Worm (Caenorhabditis elegans): ENCODE results near the gene mnat-1.

mnat-1 gene

ce11 chrII:2454822-2455221 is 23.6 kb downstream of the mnat-1 start (continued):
- 0 out of 2 replicates have a peak, but pooled peaks have one; percentile 20 for TF ChIP-seq F44E2.7 (GFP tag; IDR thresholded peaks at IDR 0.05)
- TF ChIP-seq ztf-11 (tag; optimal IDR thresholded peaks at IDR 0.05), result no peak
- TF ChIP-seq aha-1 (tag), result no peak
- no peak; the same call in 1 of the 2 replicates for TF ChIP-seq set-16 (GFP tag; IDR thresholded peaks at IDR 0.05)
- TF ChIP-seq saeg-2 (GFP tag; IDR thresholded peaks at IDR 0.05), result no peak
- TF ChIP-seq ceh-44 (GFP tag; IDR thresholded peaks at IDR 0.05), result no peak
- no peak for TF ChIP-seq lin-39 (tag; optimal IDR thresholded peaks at IDR 0.05)
- TF ChIP-seq cey-2 (tag; optimal IDR thresholded peaks at IDR 0.05; ENCODE audit: borderline replicate concordance, insufficient read depth), result no peak
- no peak for TF ChIP-seq gei-8 (GFP tag; optimal IDR thresholded peaks at IDR 0.05)
- TF ChIP-seq nhr-28 (tag; optimal IDR thresholded peaks at IDR 0.05), result peak; percentile 87
- no peak for TF ChIP-seq F49E8.2 (tag; optimal IDR thresholded peaks at IDR 0.05; ENCODE audit: borderline replicate concordance)
- no peak for TF ChIP-seq php-3 (GFP tag; IDR thresholded peaks at IDR 0.05)
- TF ChIP-seq ceh-82 (tag; optimal IDR thresholded peaks at IDR 0.05), result no peak
- TF ChIP-seq hlh-30 (tag; optimal IDR thresholded peaks at IDR 0.05; ENCODE audit: insufficient read depth), result peak; percentile 53
- no peak; the same call in 1 of the 2 replicates for TF ChIP-seq hmg-1.1 (GFP tag; IDR thresholded peaks at IDR 0.05)
- TF ChIP-seq zip-2 (tag; optimal IDR thresholded peaks at IDR 0.05), result no peak
- no peak for TF ChIP-seq ces-1 (GFP tag; optimal IDR thresholded peaks at IDR 0.05)
- TF ChIP-seq dmd-6 (GFP tag; IDR thresholded peaks at IDR 0.05), result peak; percentile 64
- no peak for TF ChIP-seq sdz-12 (GFP tag; optimal IDR thresholded peaks at IDR 0.05)
- TF ChIP-seq egl-27 (tag; optimal IDR thresholded peaks at IDR 0.05), result no peak
- TF ChIP-seq Y5F2A.4 (GFP tag; optimal IDR thresholded peaks at IDR 0.05), result no peak
- TF ChIP-seq unc-39 (tag; optimal IDR thresholded peaks at IDR 0.05), result no peak
- TF ChIP-seq ceh-62 (tag; optimal IDR thresholded peaks at IDR 0.05), result no peak
- no peak for TF ChIP-seq T20F7.1 (GFP tag; optimal IDR thresholded peaks at IDR 0.05)
- TF ChIP-seq F37D6.2 (tag; optimal IDR thresholded peaks at IDR 0.05), result no peak
- no peak for TF ChIP-seq duxl-1 (tag; optimal IDR thresholded peaks at IDR 0.05; ENCODE audit: poor library complexity)
- no peak for TF ChIP-seq hif-1 (tag; optimal IDR thresholded peaks at IDR 0.05)
- TF ChIP-seq daf-19 (GFP tag; conservative IDR thresholded peaks at IDR 0.05), result no peak
- no peak for TF ChIP-seq dmd-8 (GFP tag; IDR thresholded peaks at IDR 0.05)
- TF ChIP-seq tag-97 (GFP tag; IDR thresholded peaks at IDR 0.05), result no peak
- TF ChIP-seq ZK337.2 (GFP tag; IDR thresholded peaks at IDR 0.05), result no peak
- no peak for TF ChIP-seq ama-1 (optimal IDR thresholded peaks at IDR 0.05)
- peak; percentile 28 for TF ChIP-seq mxl-3 (GFP tag; optimal IDR thresholded peaks at IDR 0.05)
- TF ChIP-seq mdt-29 (GFP tag; IDR thresholded peaks at IDR 0.05), result no peak
- TF ChIP-seq nhr-41 (GFP tag; IDR thresholded peaks at IDR 0.05), result peak; percentile 47; the same call in 1 of the 2 replicates
- no peak for TF ChIP-seq rbr-2 (tag; optimal IDR thresholded peaks at IDR 0.05)
- TF ChIP-seq ztf-7 (tag; optimal IDR thresholded peaks at IDR 0.05), result no peak
- peak; percentile 62 for TF ChIP-seq dve-1 (tag; optimal IDR thresholded peaks at IDR 0.05; ENCODE audit: insufficient read depth)
- peak; percentile 72 for TF ChIP-seq pqm-1 (tag; optimal IDR thresholded peaks at IDR 0.05)
- TF ChIP-seq lin-13 (GFP tag; optimal IDR thresholded peaks at IDR 0.05), result no peak
- TF ChIP-seq lin-38 (GFP tag; IDR thresholded peaks at IDR 0.05), result no peak
- TF ChIP-seq F26F4.8 (GFP tag; conservative IDR thresholded peaks at IDR 0.05), result no peak
- peak; percentile 12 for TF ChIP-seq mes-2 (tag; optimal IDR thresholded peaks at IDR 0.05; ENCODE audit: poor library complexity, severe bottlenecking)
- TF ChIP-seq tra-1 (GFP tag; IDR thresholded peaks at IDR 0.05), result no peak
- no peak for TF ChIP-seq daf-16 (GFP tag; optimal IDR thresholded peaks at IDR 0.05)
- TF ChIP-seq daf-16 (tag; optimal IDR thresholded peaks at IDR 0.05), result peak; percentile 77
- TF ChIP-seq nhr-237 (tag; optimal IDR thresholded peaks at IDR 0.05), result no peak
- no peak for TF ChIP-seq zfp-2 (tag; optimal IDR thresholded peaks at IDR 0.05)
- peak; percentile 9 for TF ChIP-seq dpl-1 (GFP tag; optimal IDR thresholded peaks at IDR 0.05)
- TF ChIP-seq nhr-76 (tag; optimal IDR thresholded peaks at IDR 0.05), result no peak
- TF ChIP-seq snpc-4 (tag; optimal IDR thresholded peaks at IDR 0.05), result no peak
- no peak for TF ChIP-seq F10B5.3 (tag; optimal IDR thresholded peaks at IDR 0.05)

Measured in whole organism, L4 larva.